Worm (Caenorhabditis elegans) whole organism, L1 larva: ENCODE results near the gene flp-11.

ENCODE experiments used
- ama-1 ChIP-seq: fragments of 150-350 bp; optimal IDR thresholded peaks from 2 replicates; lab custom pipeline; 2014
- blmp-1 ChIP-seq: fragments of 150-350 bp; optimal IDR thresholded peaks from 2 replicates; lab custom pipeline; 2014; ENCODE audit warnings: missing biosample characterization, missing genetic modification characterization
- ceh-82 ChIP-seq, 3 experiments: fragments of 150-350 bp in 1 of 3; sonication (generic microtip) in 2 of 3; optimal IDR thresholded peaks; 2 replicates each; lab custom pipeline; 2014 to 2017; ENCODE audit warnings: missing biosample characterization in 3 of 3, missing genetic modification characterization in 3 of 3
- efl-1 ChIP-seq, 4 experiments: fragments of 150-350 bp; optimal IDR thresholded peaks in 3 of 4; peaks in 1 of 4; 1 replicate in 1 of 4; 2 replicates in 3 of 4; lab custom pipeline; 2014; ENCODE audit warnings: missing biosample characterization in 2 of 4, missing genetic modification characterization in 2 of 4, missing genetic modification reagents in 2 of 4
- mdl-1 ChIP-seq, 2 experiments: fragments of 150-350 bp; optimal IDR thresholded peaks; 2 replicates each; lab custom pipeline; 2014 to 2017; ENCODE audit warnings: missing biosample characterization in 2 of 2, missing genetic modification characterization in 2 of 2, inconsistent platforms in 1 of 2
- nhr-12 ChIP-seq: sonication (generic microtip); optimal IDR thresholded peaks from 2 replicates; lab custom pipeline; 2017; ENCODE audit warnings: missing biosample characterization, missing genetic modification characterization
- nhr-237 ChIP-seq: fragments of 150-350 bp; optimal IDR thresholded peaks from 2 replicates; lab custom pipeline; 2014; ENCODE audit warnings: missing biosample characterization, missing genetic modification characterization
- nhr-76 ChIP-seq: sonication (generic microtip); optimal IDR thresholded peaks from 2 replicates; lab custom pipeline; 2017; ENCODE audit warnings: missing biosample characterization, missing genetic modification characterization
- rnt-1 ChIP-seq: sonication (generic microtip); optimal IDR thresholded peaks from 2 replicates; lab custom pipeline; 2016; ENCODE audit warnings: mild to moderate bottlenecking, missing genetic modification characterization, moderate library complexity, missing compliant biosample characterization
- unc-62 ChIP-seq: fragments of 150-350 bp; optimal IDR thresholded peaks from 2 replicates; lab custom pipeline; 2014; ENCODE audit warnings: missing biosample characterization, missing genetic modification reagents, missing genetic modification characterization
- ztf-11 ChIP-seq, 2 experiments: sonication (generic microtip); optimal IDR thresholded peaks; 2 replicates each; lab custom pipeline; 2016 to 2017; ENCODE audit warnings: missing genetic modification characterization in 2 of 2, missing biosample characterization in 1 of 2, missing compliant biosample characterization in 1 of 2

- TF ChIP-seq ama-1 (lab: Kevin White, UChicago) (no peak), nhr-76 (tag; lab: Kevin White, UChicago) (no peak), ztf-11 (tag; optimal IDR thresholded peaks at IDR 0.05; lab: Kevin White, UChicago) (no peak), blmp-1 (tag; lab: Kevin White, UChicago) (no peak), nhr-237 (no peak), unc-62 (no peak), efl-1 (optimal IDR thresholded peaks at IDR 0.05; lab: Kevin White, UChicago) (no peak), efl-1 (GFP tag; optimal IDR thresholded peaks at IDR 0.05 in 1 of 2; lab: Kevin White, UChicago) (no peak), rnt-1 (tag; lab: Kevin White, UChicago) (no peak), nhr-12 (tag; lab: Kevin White, UChicago) (no peak), mdl-1 (tag; optimal IDR thresholded peaks at IDR 0.05; lab: Kevin White, UChicago) (no peak), ceh-82 (tag; optimal IDR thresholded peaks at IDR 0.05; lab: Kevin White, UChicago) (no peak)
These were observed 41.1 kb downstream of the flp-11 start, which contains the start of gene hosl-1 for ce11 chrX:4636821-4637220.
